Worm (Caenorhabditis elegans): ENCODE results near the gene C36B7.1.

The C36B7.1 gene

DNA sequence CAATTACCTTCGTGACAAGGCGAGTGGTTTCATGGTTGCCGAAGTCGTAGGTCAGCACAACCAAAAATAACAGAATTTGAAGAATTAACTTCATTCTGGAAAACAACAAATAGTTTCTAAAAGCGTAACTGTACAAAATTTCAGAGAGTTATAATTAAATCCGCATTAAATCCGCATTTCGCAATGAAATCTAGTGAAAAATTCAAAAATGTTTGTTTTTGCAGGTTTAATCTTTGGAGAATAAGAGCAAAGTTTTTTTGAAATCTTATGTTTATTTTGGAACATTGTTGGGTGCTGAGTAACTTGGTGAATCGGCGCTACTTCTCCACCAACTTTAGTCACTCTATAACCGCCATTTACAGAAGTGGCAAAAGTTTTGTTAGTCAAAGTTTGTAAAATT is 26.8 kb upstream of the C36B7.1 start, which contains the start of gene C36B7.4:
Gene C36B7.4 (minus strand): TSS at position 101 of the 400 bp plus-strand sequence.
- no peak for TF ChIP-seq dmd-6 (GFP tag; IDR thresholded peaks at IDR 0.05)
- TF ChIP-seq unc-62 (GFP tag; optimal IDR thresholded peaks at IDR 0.05 in 1 of 2): peak in 1 of 2 experiments; percentile 58
- no peak for TF ChIP-seq unc-62 (tag; optimal IDR thresholded peaks at IDR 0.05)
- no peak for TF ChIP-seq nhr-25 (tag; optimal IDR thresholded peaks at IDR 0.05; ENCODE audit: borderline replicate concordance, insufficient read depth)
- TF ChIP-seq egl-43 (GFP tag; IDR thresholded peaks at IDR 0.05): no peak
- TF ChIP-seq snpc-4 (tag; optimal IDR thresholded peaks at IDR 0.05): no peak
- no peak for TF ChIP-seq daf-12 (tag; optimal IDR thresholded peaks at IDR 0.05)

DNA sequence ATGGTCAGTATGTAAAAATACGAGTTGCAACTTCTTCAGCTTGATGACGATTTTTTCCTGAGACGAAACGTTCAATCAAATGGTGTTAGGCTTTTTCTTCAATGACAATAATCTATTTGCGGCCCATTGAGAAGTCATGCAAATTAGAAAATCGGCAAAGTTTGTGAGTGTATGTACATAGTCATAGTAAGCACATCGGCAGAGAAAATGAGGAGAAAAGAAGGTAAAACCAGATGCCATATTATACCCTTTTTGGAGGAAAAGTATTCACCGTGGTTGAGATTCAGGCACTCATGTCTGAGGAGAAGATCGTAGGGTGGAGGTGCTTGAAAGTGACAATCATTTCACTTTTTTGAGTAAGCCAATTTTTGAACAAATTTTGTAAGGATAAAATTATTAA is 16.3 kb upstream of the C36B7.1 start, which contains the start of gene C36B7.5:
Gene C36B7.5 (minus strand): TSS at position 101 of the 400 bp plus-strand sequence.
- TF ChIP-seq aha-1 (tag) (peak; percentile 64), ceh-32 (tag; optimal IDR thresholded peaks at IDR 0.05; ENCODE audit: poor library complexity) (no peak), unc-39 (tag; optimal IDR thresholded peaks at IDR 0.05) (no peak), dpl-1 (GFP tag; optimal IDR thresholded peaks at IDR 0.05) (no peak), ceh-20 (GFP tag; IDR thresholded peaks at IDR 0.05) (no peak)

- TF ChIP-seq unc-62 (GFP tag; optimal IDR thresholded peaks at IDR 0.05 in 1 of 2): peak in 1 of 2 experiments; percentile 55
- no peak for TF ChIP-seq unc-62 (tag; optimal IDR thresholded peaks at IDR 0.05)
- TF ChIP-seq zfp-2 (tag; optimal IDR thresholded peaks at IDR 0.05): no peak
- peak; percentile 66 for TF ChIP-seq aha-1 (tag)
These were observed 13.6 kb upstream of the C36B7.1 start for ce11 chrX:7099049-7099448.

DNA sequence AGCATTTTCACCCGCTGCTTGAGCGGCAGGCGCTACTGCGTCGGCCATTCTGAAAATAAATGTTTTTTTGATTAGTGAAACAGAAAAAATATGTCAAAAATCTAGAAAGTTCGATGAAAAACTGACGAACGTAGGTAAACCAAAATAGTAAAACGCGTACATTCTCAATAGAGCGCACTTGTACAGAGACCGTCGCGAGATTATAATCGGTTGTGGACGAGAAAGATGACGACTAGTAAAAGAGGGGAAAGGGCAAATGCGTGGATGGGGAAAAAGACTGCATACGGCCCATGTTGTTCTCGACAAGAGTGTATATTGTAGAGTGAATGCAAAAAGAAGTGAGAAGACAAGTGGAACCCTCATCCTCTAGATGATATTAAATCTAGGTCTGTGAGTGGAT is 12.4 kb upstream of the C36B7.1 start, which contains the start of gene C36B7.6:
Gene C36B7.6 (minus strand): TSS at position 49 of the 400 bp plus-strand sequence.
- TF ChIP-seq nhr-10 (tag; optimal IDR thresholded peaks at IDR 0.05) (no peak), pha-4 (GFP tag; IDR thresholded peaks at IDR 0.05) (no peak), pha-4 (tag; optimal IDR thresholded peaks at IDR 0.05) (peak; percentile 55), lin-38 (GFP tag; IDR thresholded peaks at IDR 0.05) (no peak), nhr-28 (tag; optimal IDR thresholded peaks at IDR 0.05) (peak; percentile 55), snpc-1.2 (GFP tag; IDR thresholded peaks at IDR 0.05) (no peak), Y5F2A.4 (GFP tag; optimal IDR thresholded peaks at IDR 0.05) (no peak), nhr-102 (tag; optimal IDR thresholded peaks at IDR 0.05) (no peak), pqm-1 (tag; optimal IDR thresholded peaks at IDR 0.05) (peak; percentile 17), nhr-41 (GFP tag; IDR thresholded peaks at IDR 0.05) (no peak), hlh-30 (tag; optimal IDR thresholded peaks at IDR 0.05; ENCODE audit: insufficient read depth) (peak; percentile 43), dmd-9 (GFP tag; IDR thresholded peaks at IDR 0.05) (no peak)

ce11 chrX:7101477-7101876 is 11.2 kb upstream of the C36B7.1 start, which contains the start of gene C36B7.3:
Gene C36B7.3, plus strand, starts transcription at chrX:7101777.
- TF ChIP-seq ces-1 (GFP tag; optimal IDR thresholded peaks at IDR 0.05): no peak
- no peak for TF ChIP-seq fkh-10 (GFP tag; optimal IDR thresholded peaks at IDR 0.05)
- no peak for TF ChIP-seq mdt-29 (GFP tag; IDR thresholded peaks at IDR 0.05)
- no peak for TF ChIP-seq gei-8 (GFP tag; optimal IDR thresholded peaks at IDR 0.05)
- no peak for TF ChIP-seq ceh-32 (tag; optimal IDR thresholded peaks at IDR 0.05; ENCODE audit: poor library complexity)
- TF ChIP-seq skn-1 (tag; optimal IDR thresholded peaks at IDR 0.05): no peak
- TF ChIP-seq Y75B8A.6 (GFP tag; IDR thresholded peaks at IDR 0.05): no peak
- no peak for TF ChIP-seq zip-11 (GFP tag; IDR thresholded peaks at IDR 0.05)
- TF ChIP-seq mxl-2 (GFP tag; conservative IDR thresholded peaks at IDR 0.05): no peak
- no peak for TF ChIP-seq madf-5 (GFP tag; IDR thresholded peaks at IDR 0.05)
- no peak for TF ChIP-seq ceh-28 (tag; optimal IDR thresholded peaks at IDR 0.05)
- TF ChIP-seq nhr-48 (tag; optimal IDR thresholded peaks at IDR 0.05): no peak
- TF ChIP-seq nhr-10 (tag; optimal IDR thresholded peaks at IDR 0.05): no peak
- no peak for TF ChIP-seq ceh-44 (GFP tag; IDR thresholded peaks at IDR 0.05)
- TF ChIP-seq zag-1 (tag; optimal IDR thresholded peaks at IDR 0.05): no peak
- TF ChIP-seq vab-7 (GFP tag; IDR thresholded peaks at IDR 0.05): no peak
- TF ChIP-seq R02D3.7 (tag; optimal IDR thresholded peaks at IDR 0.05): no peak

All from whole organism, L4 larva.